Worm (Caenorhabditis elegans): ENCODE data around the gene ZK792.5.

DNA sequence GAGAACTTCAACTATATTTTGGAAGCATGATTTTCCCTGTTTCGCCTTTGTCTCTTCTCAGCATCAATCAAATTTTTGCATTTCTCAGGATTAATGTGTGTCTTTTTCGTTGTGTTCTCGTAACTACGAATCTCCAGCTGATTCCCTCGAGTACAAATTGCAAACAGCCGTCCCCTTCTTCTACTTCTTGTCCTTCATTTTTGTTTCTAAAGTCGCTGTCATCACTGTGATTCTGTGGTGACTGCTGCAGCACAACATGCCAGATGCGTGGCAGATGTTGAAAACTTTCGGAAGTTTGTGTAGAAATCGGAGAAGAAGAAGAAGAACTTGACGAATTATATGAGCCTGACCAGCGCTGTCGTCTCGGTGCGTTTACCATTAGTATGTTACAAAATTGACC is 25.4 kb upstream of the ZK792.5 start:
- no peak for TF ChIP-seq elt-1 (tag; optimal IDR thresholded peaks at IDR 0.05)
- TF ChIP-seq jun-1 (tag; optimal IDR thresholded peaks at IDR 0.05) = no peak
- no peak for TF ChIP-seq ama-1 (optimal IDR thresholded peaks at IDR 0.05)
- peak; percentile 9 for TF ChIP-seq unc-62 (GFP tag; optimal IDR thresholded peaks at IDR 0.05)
- TF ChIP-seq hmg-11 (tag; optimal IDR thresholded peaks at IDR 0.05) = no peak
- TF ChIP-seq nfya-1 (tag; optimal IDR thresholded peaks at IDR 0.05; ENCODE audit: insufficient read depth) = no peak
- no peak for TF ChIP-seq lin-15B (tag; optimal IDR thresholded peaks at IDR 0.05)
- no peak for TF ChIP-seq ZK546.5 (tag; optimal IDR thresholded peaks at IDR 0.05)
- no peak for TF ChIP-seq mdl-1 (tag; optimal IDR thresholded peaks at IDR 0.05)
